Worm (Caenorhabditis elegans): ENCODE measurements around the gene rig-3.
A peak's percentile ranks its signal among the peaks of the same experiment; 100 is the strongest.

The rig-3 gene

ce11 chrX:6853318-6853717 lies at the start of gene rig-3:
Gene rig-3 (plus strand): TSS chrX:6853618.
- TF ChIP-seq egl-27 (tag; optimal IDR thresholded peaks at IDR 0.05) (no peak), fkh-10 (GFP tag; optimal IDR thresholded peaks at IDR 0.05) (no peak), R02D3.7 (tag; optimal IDR thresholded peaks at IDR 0.05) (no peak)

DNA sequence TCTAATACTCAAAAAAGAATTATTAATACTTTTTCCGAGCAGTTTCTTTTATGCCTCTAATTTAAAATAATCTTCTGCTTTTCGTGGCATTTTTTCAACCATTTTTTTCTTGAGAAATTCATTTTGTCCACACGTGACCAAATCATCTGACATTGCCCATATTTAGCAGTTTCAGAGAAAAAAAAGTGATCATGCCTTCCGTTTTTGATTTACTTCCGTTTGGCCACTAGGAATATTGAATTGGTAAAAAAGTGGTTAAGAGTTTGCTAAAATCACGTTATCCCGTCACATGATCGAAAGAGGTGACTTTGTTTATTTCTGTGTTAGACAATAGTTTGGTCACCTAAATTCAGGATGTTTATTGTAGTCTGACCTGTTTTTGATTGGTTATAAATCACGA lies 49.0 kb upstream of the rig-3 start:
- no peak for TF ChIP-seq elt-3 (tag; optimal IDR thresholded peaks at IDR 0.05)
- TF ChIP-seq fkh-2 (tag; optimal IDR thresholded peaks at IDR 0.05): no peak
- no peak for TF ChIP-seq ceh-16 (tag; optimal IDR thresholded peaks at IDR 0.05)
- no peak for TF ChIP-seq fkh-10 (GFP tag; optimal IDR thresholded peaks at IDR 0.05)
- TF ChIP-seq lin-15B (tag; optimal IDR thresholded peaks at IDR 0.05): no peak
- TF ChIP-seq ZK546.5 (tag; optimal IDR thresholded peaks at IDR 0.05): no peak
- TF ChIP-seq lsy-12 (tag; optimal IDR thresholded peaks at IDR 0.05): no peak
- no peak for TF ChIP-seq unc-39 (tag; optimal IDR thresholded peaks at IDR 0.05)
- no peak for TF ChIP-seq nhr-237 (tag; optimal IDR thresholded peaks at IDR 0.05)

DNA sequence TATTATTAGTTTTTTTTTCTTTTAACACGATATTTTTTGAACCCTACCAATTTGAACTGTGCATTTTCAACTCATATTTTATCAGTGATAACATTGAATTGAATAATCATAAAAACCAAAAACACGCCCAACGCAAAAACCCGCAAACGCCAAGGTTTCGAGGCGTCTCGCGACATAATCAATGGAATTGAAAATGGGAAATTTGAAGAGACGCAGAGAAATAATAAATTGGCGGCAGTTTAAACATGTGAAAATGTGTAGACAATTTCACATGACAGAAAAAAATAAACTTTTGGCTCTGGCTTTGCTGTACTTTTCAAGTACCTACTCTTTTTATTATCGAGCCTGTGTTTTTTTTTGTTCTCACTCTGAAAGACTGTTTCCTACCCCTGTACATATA lies 48.6 kb upstream of the rig-3 start:
- TF ChIP-seq ceh-16 (tag; optimal IDR thresholded peaks at IDR 0.05) (no peak), nhr-23 (tag; optimal IDR thresholded peaks at IDR 0.05) (peak; percentile 47), mdl-1 (tag; optimal IDR thresholded peaks at IDR 0.05) (no peak), nfya-1 (tag; optimal IDR thresholded peaks at IDR 0.05; ENCODE audit: insufficient read depth) (peak; percentile 80), daf-12 (tag; optimal IDR thresholded peaks at IDR 0.05) (no peak), ztf-11 (tag; optimal IDR thresholded peaks at IDR 0.05) (no peak), nhr-25 (tag; optimal IDR thresholded peaks at IDR 0.05) (peak; percentile 15), nhr-76 (tag; optimal IDR thresholded peaks at IDR 0.05) (no peak), unc-62 (GFP tag; optimal IDR thresholded peaks at IDR 0.05) (no peak), unc-39 (tag; optimal IDR thresholded peaks at IDR 0.05) (no peak), sea-2 (GFP tag; optimal IDR thresholded peaks at IDR 0.05) (no peak), snpc-4 (tag; optimal IDR thresholded peaks at IDR 0.05) (peak; percentile 4), nhr-237 (tag; optimal IDR thresholded peaks at IDR 0.05) (no peak), tbx-2 (tag; optimal IDR thresholded peaks at IDR 0.05) (no peak), R02D3.7 (tag; optimal IDR thresholded peaks at IDR 0.05) (no peak), skn-1 (tag; optimal IDR thresholded peaks at IDR 0.05) (peak; percentile 51), pha-4 (tag; optimal IDR thresholded peaks at IDR 0.05) (peak; percentile 83), nhr-77 (tag; optimal IDR thresholded peaks at IDR 0.05) (no peak), eor-1 (tag; optimal IDR thresholded peaks at IDR 0.05) (no peak), ceh-28 (tag; optimal IDR thresholded peaks at IDR 0.05) (peak; percentile 68), lin-15B (tag; optimal IDR thresholded peaks at IDR 0.05) (peak; percentile 44), egl-27 (tag; optimal IDR thresholded peaks at IDR 0.05) (no peak), zag-1 (tag; optimal IDR thresholded peaks at IDR 0.05) (no peak), fkh-10 (GFP tag; optimal IDR thresholded peaks at IDR 0.05) (no peak), lsy-12 (tag; optimal IDR thresholded peaks at IDR 0.05) (no peak), fos-1 (tag; optimal IDR thresholded peaks at IDR 0.05) (no peak), aly-2 (tag; optimal IDR thresholded peaks at IDR 0.05) (no peak), nhr-11 (tag; optimal IDR thresholded peaks at IDR 0.05) (no peak), hmg-11 (tag; optimal IDR thresholded peaks at IDR 0.05) (peak; percentile 22), ceh-82 (tag; optimal IDR thresholded peaks at IDR 0.05) (no peak), nhr-67 (tag; optimal IDR thresholded peaks at IDR 0.05) (no peak), ztf-4 (tag; optimal IDR thresholded peaks at IDR 0.05) (no peak), nhr-12 (tag; optimal IDR thresholded peaks at IDR 0.05) (no peak), mml-1 (tag; optimal IDR thresholded peaks at IDR 0.05) (no peak), pqm-1 (tag; optimal IDR thresholded peaks at IDR 0.05) (peak; percentile 79), lin-39 (tag; optimal IDR thresholded peaks at IDR 0.05) (no peak), elt-1 (tag; optimal IDR thresholded peaks at IDR 0.05) (no peak), nhr-43 (tag; optimal IDR thresholded peaks at IDR 0.05; ENCODE audit: poor library complexity, severe bottlenecking) (no peak), fkh-2 (tag; optimal IDR thresholded peaks at IDR 0.05) (no peak), elt-3 (tag; optimal IDR thresholded peaks at IDR 0.05) (no peak), egl-5 (tag; optimal IDR thresholded peaks at IDR 0.05) (peak; percentile 69), jun-1 (tag; optimal IDR thresholded peaks at IDR 0.05) (peak; percentile 70), ceh-9 (tag; optimal IDR thresholded peaks at IDR 0.05) (no peak), ZK546.5 (tag; optimal IDR thresholded peaks at IDR 0.05) (no peak), elt-2 (tag; optimal IDR thresholded peaks at IDR 0.05) (peak; percentile 85), ama-1 (optimal IDR thresholded peaks at IDR 0.05) (peak; percentile 46), nhr-28 (tag; optimal IDR thresholded peaks at IDR 0.05) (no peak)
